Worm (Caenorhabditis elegans) whole organism, L4 larva: ENCODE measurements around the gene srx-12.

Experiments
- D1046.2 ChIP-seq: fragments of 200-800 bp; sonication (Bioruptor generic); IDR thresholded peaks from 2 replicates; pipeline ENCODE4 v1.3.6; 2022; ENCODE audit warnings: missing genetic modification characterization, missing compliant biosample characterization
- F10B5.3 ChIP-seq: sonication (generic microtip); optimal IDR thresholded peaks from 2 replicates; lab custom pipeline; 2016; ENCODE audit warnings: mild to moderate bottlenecking, missing genetic modification characterization, missing compliant biosample characterization
- T26A8.4 ChIP-seq: fragments of 200-800 bp; sonication (Bioruptor generic); IDR thresholded peaks from 2 replicates; pipeline ENCODE4 v1.3.6; 2022; ENCODE audit warnings: missing genetic modification characterization, missing compliant biosample characterization
- Y105C5A.15 ChIP-seq: fragments of 200-800 bp; sonication (Bioruptor generic); IDR thresholded peaks from 2 replicates; pipeline ENCODE4 v1.3.6; 2022; ENCODE audit warnings: missing genetic modification characterization, missing compliant biosample characterization
- Y48G9A.11 ChIP-seq: fragments of 200-800 bp; sonication (Bioruptor generic); IDR thresholded peaks from 2 replicates; pipeline ENCODE4 v1.3.6; 2022; ENCODE audit warnings: missing genetic modification reagents, missing genetic modification characterization, missing compliant biosample characterization
- Y5F2A.4 ChIP-seq: fragments of 200-800 bp; sonication (Bioruptor generic); optimal IDR thresholded peaks from 2 replicates; lab custom pipeline; 2018; ENCODE audit warnings: mild to moderate bottlenecking, missing genetic modification characterization, missing compliant biosample characterization
- Y75B8A.6 ChIP-seq: fragments of 200-800 bp; sonication (Bioruptor generic); IDR thresholded peaks from 2 replicates; pipeline ENCODE4 v1.3.6; 2022; ENCODE audit warnings: missing genetic modification reagents, missing genetic modification characterization, missing compliant biosample characterization
- ZK337.2 ChIP-seq: fragments of 200-800 bp; sonication (Bioruptor generic); IDR thresholded peaks from 2 replicates; pipeline ENCODE4 v1.3.6; 2022; ENCODE audit warnings: missing genetic modification reagents, missing genetic modification characterization, missing compliant biosample characterization
- arid-1 ChIP-seq: fragments of 200-800 bp; sonication (Bioruptor generic); conservative IDR thresholded peaks from 2 replicates; pipeline ENCODE4 v1.3.6; 2022; ENCODE audit warnings: missing genetic modification reagents, missing genetic modification characterization, missing compliant biosample characterization
- ceh-20 ChIP-seq: fragments of 200-800 bp; sonication (Bioruptor generic); IDR thresholded peaks from 2 replicates; pipeline ENCODE4 v1.3.6; 2022; ENCODE audit warnings: missing genetic modification reagents, missing genetic modification characterization, missing compliant biosample characterization
- ceh-32 ChIP-seq: sonication (generic microtip); optimal IDR thresholded peaks from 2 replicates; lab custom pipeline; 2016; ENCODE audit warnings: mild to moderate bottlenecking, missing genetic modification characterization, missing compliant biosample characterization; ENCODE audit not compliant: poor library complexity
- ceh-82 ChIP-seq: sonication (generic microtip); optimal IDR thresholded peaks from 2 replicates; lab custom pipeline; 2017; ENCODE audit warnings: missing biosample characterization, missing genetic modification characterization
- ctbp-1 ChIP-seq: fragments of 200-800 bp; sonication (Bioruptor generic); IDR thresholded peaks from 2 replicates; pipeline ENCODE4 v1.3.6; 2022; ENCODE audit warnings: missing genetic modification reagents, missing genetic modification characterization, missing compliant biosample characterization
- daf-16 ChIP-seq, 3 experiments: sonication (generic microtip); optimal IDR thresholded peaks; 2 replicates each; lab custom pipeline; 2016 to 2017; ENCODE audit warnings: missing genetic modification characterization in 3 of 3, missing genetic modification reagents in 3 of 3, mild to moderate bottlenecking in 2 of 3, missing compliant biosample characterization in 2 of 3, missing biosample characterization in 1 of 3, moderate library complexity in 1 of 3
- daf-19 ChIP-seq: fragments of 200-800 bp; sonication (Bioruptor generic); conservative IDR thresholded peaks from 2 replicates; pipeline ENCODE4 v1.3.6; 2022; ENCODE audit warnings: missing genetic modification characterization, missing compliant biosample characterization
- dpl-1 ChIP-seq: fragments of 150-350 bp; optimal IDR thresholded peaks from 2 replicates; lab custom pipeline; 2014; ENCODE audit warnings: missing biosample characterization, missing genetic modification reagents, missing genetic modification characterization
- duxl-1 ChIP-seq: sonication (generic microtip); optimal IDR thresholded peaks from 2 replicates; lab custom pipeline; 2016; ENCODE audit warnings: mild to moderate bottlenecking, missing genetic modification characterization, moderate library complexity, missing compliant biosample characterization; ENCODE audit not compliant: poor library complexity
- dve-1 ChIP-seq: sonication (generic microtip); optimal IDR thresholded peaks from 2 replicates; lab custom pipeline; 2017; ENCODE audit warnings: antibody characterized with exemption, mild to moderate bottlenecking, missing genetic modification characterization, missing compliant biosample characterization; ENCODE audit not compliant: insufficient read depth
- egl-27 ChIP-seq: sonication (generic microtip); optimal IDR thresholded peaks from 3 replicates; lab custom pipeline; 2017; ENCODE audit warnings: missing biosample characterization, missing genetic modification reagents, missing genetic modification characterization
- egl-43 ChIP-seq: fragments of 200-800 bp; sonication (Bioruptor generic); IDR thresholded peaks from 2 replicates; pipeline ENCODE4 v1.3.6; 2022; ENCODE audit warnings: missing genetic modification reagents, missing genetic modification characterization, missing compliant biosample characterization
- hlh-11 ChIP-seq: fragments of 200-800 bp; sonication (Bioruptor generic); optimal IDR thresholded peaks from 2 replicates; lab custom pipeline; 2018; ENCODE audit warnings: mild to moderate bottlenecking, missing genetic modification characterization, missing compliant biosample characterization
- jun-1 ChIP-seq: fragments of 150-350 bp; optimal IDR thresholded peaks from 2 replicates; lab custom pipeline; 2014; ENCODE audit warnings: missing biosample characterization, missing genetic modification reagents, missing genetic modification characterization
- lim-7 ChIP-seq: fragments of 200-800 bp; sonication (Bioruptor generic); IDR thresholded peaks from 2 replicates; pipeline ENCODE4 v1.3.6; 2022; ENCODE audit warnings: missing genetic modification characterization, missing compliant biosample characterization
- lir-3 ChIP-seq: sonication (generic microtip); optimal IDR thresholded peaks from 2 replicates; lab custom pipeline; 2016; ENCODE audit warnings: mild to moderate bottlenecking, missing genetic modification characterization, missing compliant biosample characterization
- lsy-2 ChIP-seq, 2 experiments: fragments of 150-350 bp in 1 of 2; sonication (generic microtip) in 1 of 2; optimal IDR thresholded peaks; 2 replicates each; lab custom pipeline; 2014 to 2017; ENCODE audit warnings: missing biosample characterization in 2 of 2, missing genetic modification characterization in 2 of 2
- madf-9 ChIP-seq: fragments of 200-800 bp; sonication (Bioruptor generic); conservative IDR thresholded peaks from 2 replicates; pipeline ENCODE4 v1.3.6; 2022; ENCODE audit warnings: missing genetic modification reagents, missing genetic modification characterization, missing compliant biosample characterization
- mdt-29 ChIP-seq: fragments of 200-800 bp; sonication (Bioruptor generic); IDR thresholded peaks from 2 replicates; pipeline ENCODE4 v1.3.6; 2022; ENCODE audit warnings: missing genetic modification reagents, missing genetic modification characterization, missing compliant biosample characterization
- mep-1 ChIP-seq: fragments of 150-350 bp; sonication (generic microtip); optimal IDR thresholded peaks from 3 replicates; lab custom pipeline; 2014; ENCODE audit warnings: missing biosample characterization, missing genetic modification characterization
- nhr-237 ChIP-seq: sonication (generic microtip); optimal IDR thresholded peaks from 2 replicates; lab custom pipeline; 2017; ENCODE audit warnings: missing biosample characterization, missing genetic modification characterization
- nhr-28 ChIP-seq: fragments of 150-350 bp; optimal IDR thresholded peaks from 2 replicates; lab custom pipeline; 2014; ENCODE audit warnings: missing biosample characterization, missing genetic modification characterization
- nhr-42 ChIP-seq: fragments of 200-800 bp; sonication (Bioruptor generic); IDR thresholded peaks from 2 replicates; pipeline ENCODE4 v1.3.6; 2022; ENCODE audit warnings: missing genetic modification characterization, missing compliant biosample characterization
- nhr-48 ChIP-seq: sonication (generic microtip); optimal IDR thresholded peaks from 2 replicates; lab custom pipeline; 2016; ENCODE audit warnings: mild to moderate bottlenecking, missing genetic modification characterization, missing compliant biosample characterization
- nhr-6 ChIP-seq: fragments of 150-350 bp; optimal IDR thresholded peaks from 2 replicates; lab custom pipeline; 2014; ENCODE audit warnings: missing biosample characterization, missing genetic modification characterization
- nhr-77 ChIP-seq: fragments of 150-350 bp; optimal IDR thresholded peaks from 2 replicates; lab custom pipeline; 2014; ENCODE audit warnings: missing biosample characterization, missing genetic modification characterization
- pha-4 ChIP-seq, 2 experiments: fragments of 150-350 bp in 1 of 2; fragments of 200-800 bp in 1 of 2; sonication (Bioruptor generic) in 1 of 2; IDR thresholded peaks in 1 of 2; optimal IDR thresholded peaks in 1 of 2; 2 replicates each; pipeline versions ENCODE4 v1.3.6 to Lab custom; 2014 to 2022; ENCODE audit warnings: missing genetic modification characterization in 2 of 2, missing genetic modification reagents in 2 of 2, missing biosample characterization in 1 of 2, missing compliant biosample characterization in 1 of 2
- pqm-1 ChIP-seq: sonication (generic microtip); optimal IDR thresholded peaks from 2 replicates; lab custom pipeline; 2017; ENCODE audit warnings: missing biosample characterization, missing genetic modification characterization
- rbr-2 ChIP-seq: sonication (generic microtip); optimal IDR thresholded peaks from 2 replicates; lab custom pipeline; 2016; ENCODE audit warnings: missing genotype, missing genetic modification characterization, missing compliant biosample characterization
- set-16 ChIP-seq: fragments of 200-800 bp; sonication (Bioruptor generic); IDR thresholded peaks from 2 replicates; pipeline ENCODE4 v1.3.6; 2022; ENCODE audit warnings: missing genetic modification reagents, missing genetic modification characterization, missing compliant biosample characterization
- skn-1 ChIP-seq: fragments of 150-350 bp; optimal IDR thresholded peaks from 2 replicates; lab custom pipeline; 2014; ENCODE audit warnings: missing biosample characterization, missing genetic modification characterization
- snpc-1.2 ChIP-seq: fragments of 200-800 bp; sonication (Bioruptor generic); IDR thresholded peaks from 2 replicates; pipeline ENCODE4 v1.3.6; 2022; ENCODE audit warnings: missing genetic modification reagents, missing genetic modification characterization, missing compliant biosample characterization
- spr-3 ChIP-seq: fragments of 200-800 bp; sonication (Bioruptor generic); optimal IDR thresholded peaks from 2 replicates; lab custom pipeline; 2018; ENCODE audit warnings: mild to moderate bottlenecking, missing genetic modification characterization, missing compliant biosample characterization
- tra-1 ChIP-seq: fragments of 200-800 bp; sonication (Bioruptor generic); IDR thresholded peaks from 2 replicates; pipeline ENCODE4 v1.3.6; 2022; ENCODE audit warnings: missing genetic modification reagents, missing genetic modification characterization, missing compliant biosample characterization
- unc-130 ChIP-seq: sonication (generic microtip); optimal IDR thresholded peaks from 2 replicates; lab custom pipeline; 2016; ENCODE audit warnings: missing genetic modification reagents, missing genetic modification characterization, missing compliant biosample characterization
- zfp-2 ChIP-seq: sonication (generic microtip); optimal IDR thresholded peaks from 2 replicates; lab custom pipeline; 2016; ENCODE audit warnings: mild to moderate bottlenecking, missing genetic modification characterization, missing compliant biosample characterization
- zip-11 ChIP-seq: fragments of 200-800 bp; sonication (Bioruptor generic); IDR thresholded peaks from 2 replicates; pipeline ENCODE4 v1.3.6; 2022; ENCODE audit warnings: missing genetic modification characterization, missing compliant biosample characterization
- ztf-7 ChIP-seq: fragments of 150-350 bp; optimal IDR thresholded peaks from 2 replicates; lab custom pipeline; 2014; ENCODE audit warnings: missing biosample characterization, missing genetic modification characterization

srx-12 gene

DNA sequence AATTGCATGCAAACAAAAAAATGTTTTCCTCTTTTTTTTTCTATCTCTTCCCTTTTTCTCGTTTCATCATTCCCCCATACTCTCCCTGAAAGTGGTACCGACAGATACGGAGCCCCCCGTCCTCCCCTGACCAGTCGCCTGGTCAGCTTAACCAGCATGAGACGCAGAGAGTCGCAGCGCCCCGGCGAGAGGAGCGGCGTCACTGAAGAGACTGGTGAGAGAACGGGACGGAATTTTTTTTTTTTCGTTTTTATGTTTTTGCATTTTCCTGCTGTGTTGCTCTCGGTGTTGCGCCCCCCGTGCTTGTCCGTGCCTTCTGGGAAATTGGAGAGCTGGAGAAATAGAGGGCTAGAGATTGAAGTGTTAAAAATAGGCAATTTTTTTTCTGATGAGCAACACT is 24.6 kb downstream of the srx-12 start (continued):
- peak; percentile 41; the same call in 1 of the 2 replicates for TF ChIP-seq arid-1 (GFP tag; lab: Robert Waterston, UW)
- peak; percentile 88 for TF ChIP-seq T26A8.4 (GFP tag; lab: Robert Waterston, UW)
- peak; percentile 86 for TF ChIP-seq nhr-48 (tag; lab: Kevin White, UChicago)
- TF ChIP-seq daf-16 (GFP tag; optimal IDR thresholded peaks at IDR 0.05; lab: Kevin White, UChicago): peak in 1 of 2 experiments; percentile 86
- peak; percentile 89 for TF ChIP-seq daf-16 (tag; optimal IDR thresholded peaks at IDR 0.05; lab: Kevin White, UChicago)
- peak; percentile 95 for TF ChIP-seq set-16 (GFP tag; lab: Robert Waterston, UW)
- peak; percentile 46 for TF ChIP-seq F10B5.3 (tag; lab: Kevin White, UChicago)
- TF ChIP-seq dve-1 (tag; lab: Kevin White, UChicago): peak; percentile 97
- no peak for TF ChIP-seq Y5F2A.4 (GFP tag; lab: Kevin White, UChicago)
- TF ChIP-seq ceh-32 (tag; lab: Kevin White, UChicago): peak; percentile 1
- TF ChIP-seq tra-1 (GFP tag; lab: Robert Waterston, UW): peak; percentile 62; the same call in 1 of the 2 replicates
- TF ChIP-seq snpc-1.2: 0 out of 2 replicates have a peak, but pooled peaks have one; percentile 46
- no peak for TF ChIP-seq spr-3 (GFP tag; lab: Kevin White, UChicago)
- TF ChIP-seq nhr-42 (GFP tag; lab: Robert Waterston, UW): peak; percentile 81
- peak; percentile 76 to 83 for TF ChIP-seq lsy-2 (tag; optimal IDR thresholded peaks at IDR 0.05; lab: Kevin White, UChicago)
- TF ChIP-seq nhr-237 (tag; lab: Kevin White, UChicago): no peak

DNA sequence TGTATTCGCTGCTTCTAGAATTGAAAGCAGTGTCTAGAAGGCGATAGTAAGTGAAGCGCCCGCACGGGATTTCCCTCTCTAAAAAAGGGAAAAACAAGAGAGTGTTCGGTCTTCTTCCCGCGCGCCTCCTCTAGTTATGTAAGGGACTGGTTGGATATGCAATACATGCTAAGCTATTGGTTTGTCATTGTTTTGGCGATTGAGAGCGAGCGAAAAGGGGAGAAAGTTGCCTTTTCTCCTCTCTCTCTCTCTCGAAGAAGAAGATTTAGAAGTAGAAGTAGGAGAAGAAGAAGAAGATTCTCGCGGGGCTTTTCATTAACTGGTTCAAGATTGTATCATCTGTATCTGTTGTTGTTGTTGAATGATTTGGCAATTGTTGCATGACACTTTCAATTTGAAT is 28.3 kb downstream of the srx-12 start:
- TF ChIP-seq dpl-1 (no peak), ZK337.2 (GFP tag; lab: Robert Waterston, UW) (no peak), snpc-1.2 (no peak), D1046.2 (GFP tag; lab: Robert Waterston, UW) (no peak), Y105C5A.15 (GFP tag; lab: Robert Waterston, UW) (no peak), daf-19 (GFP tag; lab: Robert Waterston, UW) (no peak)

ce11 chrIV:1075484-1075883 is 29.7 kb downstream of the srx-12 start:
- TF ChIP-seq ztf-7 (tag; lab: Kevin White, UChicago): no peak
- no peak for TF ChIP-seq Y75B8A.6 (GFP tag; lab: Robert Waterston, UW)
- no peak for TF ChIP-seq ceh-82
- no peak for TF ChIP-seq zfp-2
- no peak for TF ChIP-seq madf-9
- no peak for TF ChIP-seq ctbp-1 (GFP tag; lab: Robert Waterston, UW)
- no peak for TF ChIP-seq lir-3 (tag; lab: Kevin White, UChicago)
- TF ChIP-seq pha-4 (GFP tag; IDR thresholded peaks at IDR 0.05; lab: Robert Waterston, UW): no peak
- no peak for TF ChIP-seq pha-4 (tag; optimal IDR thresholded peaks at IDR 0.05; lab: Kevin White, UChicago)
- TF ChIP-seq ceh-20 (GFP tag; lab: Robert Waterston, UW): no peak
- TF ChIP-seq Y48G9A.11 (GFP tag; lab: Robert Waterston, UW): no peak
- no peak for TF ChIP-seq jun-1
- no peak for TF ChIP-seq F10B5.3 (tag; lab: Kevin White, UChicago)
- peak; percentile 65 for TF ChIP-seq nhr-77 (tag; lab: Kevin White, UChicago)
- TF ChIP-seq lsy-2 (tag; optimal IDR thresholded peaks at IDR 0.05; lab: Kevin White, UChicago): no peak
- TF ChIP-seq dve-1 (tag; lab: Kevin White, UChicago): peak; percentile 12
- TF ChIP-seq pqm-1 (tag; lab: Kevin White, UChicago): peak; percentile 76
- no peak for TF ChIP-seq ceh-32 (tag; lab: Kevin White, UChicago)
- TF ChIP-seq ZK337.2 (GFP tag; lab: Robert Waterston, UW): no peak
- TF ChIP-seq egl-43: no peak
- peak; percentile 71 for TF ChIP-seq nhr-28
- no peak for TF ChIP-seq duxl-1
- TF ChIP-seq lim-7 (GFP tag; lab: Robert Waterston, UW): no peak
- TF ChIP-seq hlh-11 (tag; lab: Kevin White, UChicago): peak; percentile 10
- TF ChIP-seq egl-27 (tag; lab: Kevin White, UChicago): no peak
- no peak for TF ChIP-seq unc-130
- no peak for TF ChIP-seq mdt-29
- no peak for TF ChIP-seq rbr-2
- TF ChIP-seq skn-1 (tag; lab: Kevin White, UChicago): no peak
- TF ChIP-seq nhr-6 (tag; lab: Kevin White, UChicago): peak; percentile 53
- TF ChIP-seq zip-11: no peak
- no peak for TF ChIP-seq mep-1
- no peak for TF ChIP-seq tra-1 (GFP tag; lab: Robert Waterston, UW)
